Fruit fly (Drosophila melanogaster) whole organism, embryonic: ENCODE results near the gene SMSr.

Experiments used
- Aef1 ChIP-seq: fragments of 200-800 bp; sonication (Bioruptor generic); IDR thresholded peaks from 3 replicates; pipeline ENCODE4 v1.3.6; 2022; ENCODE audit warnings: missing biosample characterization, missing genetic modification characterization
- B-H1 ChIP-seq: fragments of 200-800 bp; sonication (Bioruptor generic); IDR thresholded peaks from 3 replicates; pipeline ENCODE4 v1.3.6; 2022; ENCODE audit warnings: missing biosample characterization, missing genetic modification characterization
- Blimp-1 ChIP-seq: fragments of 200-800 bp; sonication (Bioruptor generic); optimal IDR thresholded peaks from 3 replicates; lab custom pipeline; 2018; ENCODE audit warnings: missing biosample characterization, missing genetic modification characterization, mild to moderate bottlenecking, moderate library complexity, missing genetic modification reagents
- CG10654 ChIP-seq: fragments of 200-800 bp; sonication (Bioruptor generic); optimal IDR thresholded peaks from 2 replicates; lab custom pipeline; 2016; ENCODE audit warnings: missing biosample characterization, missing genetic modification characterization
- CG11085 ChIP-seq: fragments of 200-800 bp; sonication (Bioruptor generic); IDR thresholded peaks from 2 replicates; pipeline ENCODE4 v1.3.6; 2022; ENCODE audit warnings: missing biosample characterization, missing genetic modification characterization
- CG12071 ChIP-seq: fragments of 200-800 bp; sonication (Bioruptor generic); optimal IDR thresholded peaks from 3 replicates; lab custom pipeline; 2018; ENCODE audit warnings: missing biosample characterization, mild to moderate bottlenecking, missing genetic modification characterization
- CG12769 ChIP-seq: fragments of 200-800 bp; sonication (Bioruptor generic); optimal IDR thresholded peaks from 2 replicates; lab custom pipeline; 2019; ENCODE audit warnings: missing biosample characterization, mild to moderate bottlenecking, missing genetic modification characterization, moderate library complexity
- CG15514 ChIP-seq: fragments of 200-800 bp; sonication (Bioruptor generic); optimal IDR thresholded peaks from 3 replicates; lab custom pipeline; 2017; ENCODE audit warnings: missing biosample characterization, missing genetic modification characterization, mild to moderate bottlenecking, moderate library complexity, missing genetic modification reagents
- CG18262 ChIP-seq: fragments of 200-800 bp; optimal IDR thresholded peaks from 3 replicates; lab custom pipeline; 2019; ENCODE audit warnings: missing biosample characterization, mild to moderate bottlenecking, missing genetic modification characterization, moderate library complexity
- CG2678 ChIP-seq: fragments of 200-800 bp; sonication (Bioruptor generic); optimal IDR thresholded peaks from 3 replicates; lab custom pipeline; 2019; ENCODE audit warnings: missing biosample characterization, mild to moderate bottlenecking, missing genetic modification characterization, moderate library complexity
- CG3847 ChIP-seq: fragments of 200-800 bp; sonication (Bioruptor generic); IDR thresholded peaks from 2 replicates; pipeline ENCODE4 v1.3.6; 2022; ENCODE audit warnings: missing biosample characterization, missing genetic modification characterization
- CG5180 ChIP-seq: fragments of 200-800 bp; sonication (Bioruptor generic); optimal IDR thresholded peaks from 3 replicates; lab custom pipeline; 2017; ENCODE audit warnings: missing biosample characterization, missing genetic modification characterization, mild to moderate bottlenecking, moderate library complexity, missing genetic modification reagents
- CG6689 ChIP-seq: fragments of 200-800 bp; sonication (Bioruptor generic); IDR thresholded peaks from 2 replicates; pipeline ENCODE4 v1.3.6; 2022; ENCODE audit warnings: missing biosample characterization, missing genetic modification characterization
- CG6791 ChIP-seq: fragments of 200-800 bp; sonication (Bioruptor generic); IDR thresholded peaks from 3 replicates; pipeline ENCODE4 v1.3.6; 2022; ENCODE audit warnings: missing biosample characterization, missing genetic modification characterization; ENCODE audit not compliant: partially characterized antibody
- CG6813 ChIP-seq: fragments of 200-800 bp; sonication (Bioruptor generic); optimal IDR thresholded peaks from 2 replicates; lab custom pipeline; 2017; ENCODE audit warnings: missing biosample characterization, missing genetic modification characterization, mild to moderate bottlenecking, moderate library complexity, missing genetic modification reagents
- CG7745 ChIP-seq: fragments of 200-800 bp; sonication (Bioruptor generic); optimal IDR thresholded peaks from 2 replicates; lab custom pipeline; 2018; ENCODE audit warnings: missing biosample characterization, mild to moderate bottlenecking, missing genetic modification characterization, moderate library complexity
- CG7987 ChIP-seq: fragments of 200-800 bp; sonication (Bioruptor generic); optimal IDR thresholded peaks from 2 replicates; lab custom pipeline; 2018; ENCODE audit warnings: missing biosample characterization, mild to moderate bottlenecking, missing genetic modification characterization, moderate library complexity
- CG8290 ChIP-seq, 3 experiments: fragments of 200-800 bp; sonication (Bioruptor generic); optimal IDR thresholded peaks; 2 replicates each; lab custom pipeline; 2016 to 2019; ENCODE audit warnings: missing biosample characterization in 3 of 3, missing genetic modification characterization in 3 of 3, mild to moderate bottlenecking in 2 of 3, moderate library complexity in 1 of 3
- CHES-1-like ChIP-seq: fragments of 200-800 bp; sonication (Bioruptor generic); optimal IDR thresholded peaks from 2 replicates; lab custom pipeline; 2016; ENCODE audit warnings: missing biosample characterization, missing genetic modification characterization
- Camta ChIP-seq: fragments of 200-800 bp; sonication (Bioruptor generic); optimal IDR thresholded peaks from 2 replicates; lab custom pipeline; 2016; ENCODE audit warnings: missing biosample characterization, missing genetic modification characterization
- Fer1 ChIP-seq: fragments of 200-800 bp; sonication (Bioruptor generic); optimal IDR thresholded peaks from 2 replicates; lab custom pipeline; 2017; ENCODE audit warnings: missing biosample characterization, mild to moderate bottlenecking, missing genetic modification characterization
- HHEX ChIP-seq: fragments of 200-800 bp; sonication (Bioruptor generic); optimal IDR thresholded peaks from 3 replicates; lab custom pipeline; 2017; ENCODE audit warnings: missing biosample characterization, mild to moderate bottlenecking, missing genetic modification characterization, missing genetic modification reagents
- Hand ChIP-seq: fragments of 200-800 bp; sonication (Bioruptor generic); optimal IDR thresholded peaks from 2 replicates; lab custom pipeline; 2017; ENCODE audit warnings: mild to moderate bottlenecking, missing biosample characterization, missing genetic modification reagents, missing genetic modification characterization
- Mes4 ChIP-seq: fragments of 200-800 bp; sonication (Bioruptor generic); optimal IDR thresholded peaks from 2 replicates; lab custom pipeline; 2016; ENCODE audit warnings: missing biosample characterization, missing genetic modification characterization
- Myb ChIP-seq: fragments of 200-800 bp; sonication (Bioruptor generic); optimal IDR thresholded peaks from 2 replicates; lab custom pipeline; 2016; ENCODE audit warnings: missing biosample characterization, missing genetic modification characterization
- Nf-YC ChIP-seq: fragments of 200-800 bp; optimal IDR thresholded peaks from 3 replicates; lab custom pipeline; 2019; ENCODE audit warnings: missing biosample characterization, mild to moderate bottlenecking, missing genetic modification characterization, moderate library complexity
- Rfx ChIP-seq: fragments of 200-800 bp; sonication (Bioruptor generic); IDR thresholded peaks from 2 replicates; pipeline ENCODE4 v1.3.6; 2022; ENCODE audit warnings: missing biosample characterization, missing genetic modification characterization
- bab2 ChIP-seq: fragments of 200-800 bp; sonication (Bioruptor generic); optimal IDR thresholded peaks from 2 replicates; lab custom pipeline; 2016; ENCODE audit warnings: missing biosample characterization, missing genetic modification characterization
- btn ChIP-seq: fragments of 200-800 bp; sonication (Bioruptor generic); optimal IDR thresholded peaks from 2 replicates; lab custom pipeline; 2016; ENCODE audit warnings: missing biosample characterization, missing genetic modification characterization
- cato ChIP-seq: fragments of 200-800 bp; sonication (Bioruptor generic); optimal IDR thresholded peaks from 2 replicates; lab custom pipeline; 2016; ENCODE audit warnings: missing biosample characterization, missing genetic modification characterization, borderline replicate concordance
- chm ChIP-seq: fragments of 200-800 bp; sonication (Bioruptor generic); IDR thresholded peaks from 2 replicates; pipeline ENCODE4 v1.3.6; 2022; ENCODE audit warnings: missing biosample characterization, missing genetic modification characterization
- croc ChIP-seq: fragments of 200-800 bp; sonication (Bioruptor generic); conservative IDR thresholded peaks from 3 replicates; pipeline ENCODE4 v1.3.6; 2022; ENCODE audit warnings: missing biosample characterization, missing genetic modification characterization
- crol ChIP-seq: fragments of 200-800 bp; sonication (Bioruptor generic); IDR thresholded peaks from 2 replicates; pipeline ENCODE4 v1.3.6; 2022; ENCODE audit warnings: missing biosample characterization, missing genetic modification characterization
- danr ChIP-seq: fragments of 200-800 bp; sonication (Bioruptor generic); IDR thresholded peaks from 2 replicates; pipeline ENCODE4 v1.3.6; 2022; ENCODE audit warnings: missing biosample characterization, missing genetic modification characterization
- dysf ChIP-seq: fragments of 200-800 bp; sonication (Bioruptor generic); IDR thresholded peaks from 3 replicates; pipeline ENCODE4 v1.3.6; 2022; ENCODE audit warnings: missing biosample characterization, missing genetic modification characterization
- emc ChIP-seq: fragments of 200-800 bp; sonication (Bioruptor generic); optimal IDR thresholded peaks from 2 replicates; lab custom pipeline; 2016; ENCODE audit warnings: missing biosample characterization, missing genetic modification characterization
- fd102C ChIP-seq: fragments of 200-800 bp; sonication (Bioruptor generic); optimal IDR thresholded peaks from 2 replicates; lab custom pipeline; 2018; ENCODE audit warnings: missing biosample characterization, mild to moderate bottlenecking, missing genetic modification characterization, moderate library complexity
- grn ChIP-seq: fragments of 200-800 bp; sonication (Bioruptor generic); optimal IDR thresholded peaks from 3 replicates; lab custom pipeline; 2017; ENCODE audit warnings: missing biosample characterization, missing genetic modification characterization
- kah ChIP-seq: fragments of 200-800 bp; sonication (Bioruptor generic); optimal IDR thresholded peaks from 2 replicates; lab custom pipeline; 2018; ENCODE audit warnings: missing biosample characterization, mild to moderate bottlenecking, missing genetic modification characterization
- lbe ChIP-seq: fragments of 200-800 bp; sonication (Bioruptor generic); optimal IDR thresholded peaks from 2 replicates; lab custom pipeline; 2016; ENCODE audit warnings: missing biosample characterization, mild to moderate bottlenecking, missing genetic modification characterization
- nerfin-1 ChIP-seq: fragments of 200-800 bp; sonication (Bioruptor generic); optimal IDR thresholded peaks from 3 replicates; lab custom pipeline; 2019; ENCODE audit warnings: missing biosample characterization, mild to moderate bottlenecking, missing genetic modification characterization, moderate library complexity
- org-1 ChIP-seq: fragments of 200-800 bp; sonication (Bioruptor generic); optimal IDR thresholded peaks from 2 replicates; lab custom pipeline; 2017; ENCODE audit warnings: missing biosample characterization, missing genetic modification characterization
- p53 ChIP-seq: fragments of 200-800 bp; sonication (Bioruptor generic); optimal IDR thresholded peaks from 2 replicates; lab custom pipeline; 2016; ENCODE audit warnings: missing biosample characterization, missing genetic modification characterization
- row ChIP-seq: fragments of 200-800 bp; sonication (Bioruptor generic); IDR thresholded peaks from 3 replicates; pipeline ENCODE4 v1.3.6; 2022; ENCODE audit warnings: missing biosample characterization, missing genetic modification characterization
- stc ChIP-seq: fragments of 200-800 bp; sonication (Bioruptor generic); IDR thresholded peaks from 2 replicates; pipeline ENCODE4 v1.3.6; 2022; ENCODE audit warnings: missing biosample characterization, missing genetic modification characterization
- tup ChIP-seq: fragments of 200-800 bp; sonication (Bioruptor generic); optimal IDR thresholded peaks from 2 replicates; lab custom pipeline; 2016; ENCODE audit warnings: missing biosample characterization, mild to moderate bottlenecking, missing genetic modification characterization, moderate library complexity
- twi ChIP-seq: fragments of 200-800 bp; optimal IDR thresholded peaks from 2 replicates; lab custom pipeline; 2019; ENCODE audit warnings: missing biosample characterization, mild to moderate bottlenecking, missing genetic modification characterization, moderate library complexity
- wek ChIP-seq: fragments of 200-800 bp; sonication (Bioruptor generic); optimal IDR thresholded peaks from 3 replicates; lab custom pipeline; 2018; ENCODE audit warnings: missing biosample characterization, mild to moderate bottlenecking, missing genetic modification characterization, moderate library complexity

The SMSr gene

dm6 chr3L:7349311-7349710 lies 32.0 kb downstream of the SMSr start (continued):
- TF ChIP-seq kah (GFP tag; lab: Kevin White, UChicago) (peak; percentile 19), CG15514 (GFP tag; lab: Kevin White, UChicago) (peak; percentile 19), stc (GFP tag; lab: Robert Waterston, UW) (peak; percentile 46; the same call in 1 of the 2 replicates), Hand (GFP tag; lab: Kevin White, UChicago) (peak; percentile 47), org-1 (GFP tag; lab: Kevin White, UChicago) (peak; percentile 56), Nf-YC (tag; lab: Kevin White, UChicago) (peak; percentile 4), crol (GFP tag; lab: Robert Waterston, UW) (peak; percentile 82), CG2678 (tag; lab: Kevin White, UChicago) (peak; percentile 22), CG6813 (GFP tag; lab: Kevin White, UChicago) (peak; percentile 23), CG12769 (tag; lab: Kevin White, UChicago) (peak; percentile 27), CG7987 (GFP tag; lab: Kevin White, UChicago) (peak; percentile 27), twi (peak; percentile 21), row (no peak), Aef1 (GFP tag; lab: Robert Waterston, UW) (no peak), wek (GFP tag; lab: Kevin White, UChicago) (no peak), Fer1 (GFP tag; lab: Kevin White, UChicago) (peak; percentile 7), CG6689 (GFP tag; lab: Robert Waterston, UW) (no peak; the same call in 1 of the 2 replicates), Myb (GFP tag; lab: Kevin White, UChicago) (no peak), CG3847 (GFP tag; lab: Robert Waterston, UW) (no peak), HHEX (GFP tag; lab: Kevin White, UChicago) (peak; percentile 10), CG12071 (GFP tag; lab: Kevin White, UChicago) (peak; percentile 32), croc (GFP tag; lab: Robert Waterston, UW) (no peak)

- TF ChIP-seq fd102C (GFP tag; lab: Kevin White, UChicago) (no peak), danr (GFP tag; lab: Robert Waterston, UW) (no peak), lbe (GFP tag; lab: Kevin White, UChicago) (peak; percentile 18), Camta (peak; percentile 53), btn (GFP tag; lab: Kevin White, UChicago) (no peak), CHES-1-like (GFP tag; lab: Kevin White, UChicago) (peak; percentile 16), chm (GFP tag; lab: Robert Waterston, UW) (peak; percentile 67; the same call in 1 of the 2 replicates), dysf (GFP tag; lab: Robert Waterston, UW) (peak; percentile 64), Blimp-1 (GFP tag; lab: Kevin White, UChicago) (no peak), cato (GFP tag; lab: Kevin White, UChicago) (peak; percentile 15), CG6791 (peak; percentile 83; the same call in 2 of the 3 replicates), p53 (GFP tag; lab: Kevin White, UChicago) (no peak), grn (GFP tag; lab: Kevin White, UChicago) (no peak), CG8290 (GFP tag; optimal IDR thresholded peaks at IDR 0.05; lab: Kevin White, UChicago) (peak; percentile 45), CG8290 (tag; optimal IDR thresholded peaks at IDR 0.05; lab: Kevin White, UChicago) (peak in 1 of 2 experiments; percentile 49), CG10654 (GFP tag; lab: Kevin White, UChicago) (peak; percentile 15), CG18262 (tag; lab: Kevin White, UChicago) (peak; percentile 45), Rfx (GFP tag; lab: Robert Waterston, UW) (peak; percentile 51; the same call in 1 of the 2 replicates), CG11085 (0 out of 2 replicates have a peak, but pooled peaks have one; percentile 12), CG5180 (GFP tag; lab: Kevin White, UChicago) (no peak), CG7745 (tag; lab: Kevin White, UChicago) (no peak), emc (GFP tag; lab: Kevin White, UChicago) (no peak), bab2 (peak; percentile 29), Mes4 (GFP tag; lab: Kevin White, UChicago) (no peak), nerfin-1 (no peak), tup (GFP tag; lab: Kevin White, UChicago) (no peak), B-H1 (peak; percentile 11; the same call in 1 of the 3 replicates)
Measured at dm6 chr3L:7347984-7348631, 33.2 kb downstream of the SMSr start, which contains the start of the genes Srp19 and qm. Gene Srp19 (minus strand): TSS chr3L:7348034. Gene qm (plus strand): TSS chr3L:7348313.
